Worm (Caenorhabditis elegans) whole organism, early embryonic: Measurements from ENCODE around the gene F14D7.2.

Source experiments
- ceh-36 ChIP-seq: sonication (generic microtip); optimal IDR thresholded peaks from 2 replicates; lab custom pipeline; 2016; ENCODE audit warnings: missing genetic modification characterization, inconsistent platforms, missing compliant biosample characterization
- ets-7 ChIP-seq: sonication (generic microtip); optimal IDR thresholded peaks from 2 replicates; lab custom pipeline; 2016; ENCODE audit warnings: missing genotype, missing genetic modification characterization, missing compliant biosample characterization
- flt-1 ChIP-seq: fragments of 200-800 bp; sonication (Bioruptor generic); IDR thresholded peaks from 2 replicates; pipeline ENCODE4 v1.3.6; 2022; ENCODE audit warnings: missing genetic modification characterization, missing compliant biosample characterization
- hmbx-1 ChIP-seq: sonication (generic microtip); optimal IDR thresholded peaks from 2 replicates; lab custom pipeline; 2016; ENCODE audit warnings: mild to moderate bottlenecking, missing genetic modification characterization, missing compliant biosample characterization
- pes-1 ChIP-seq: fragments of 200-800 bp; sonication (Bioruptor generic); IDR thresholded peaks from 2 replicates; pipeline ENCODE4 v1.3.6; 2022; ENCODE audit warnings: missing genetic modification reagents, missing genetic modification characterization, missing compliant biosample characterization
- scrt-1 ChIP-seq: fragments of 200-800 bp; sonication (Bioruptor generic); IDR thresholded peaks from 2 replicates; pipeline ENCODE4 v1.3.6; 2022; ENCODE audit warnings: missing genetic modification characterization, missing compliant biosample characterization
- sea-1 ChIP-seq: fragments of 200-800 bp; sonication (Bioruptor generic); conservative IDR thresholded peaks from 2 replicates; pipeline ENCODE4 v1.3.6; 2022; ENCODE audit warnings: missing genetic modification characterization, missing compliant biosample characterization

ce11 chrV:14260831-14261230 is 32.7 kb downstream of the F14D7.2 start, which contains the start of gene F40G12.2:
- no peak for TF ChIP-seq ets-7
- no peak for TF ChIP-seq ceh-36 (tag; lab: Kevin White, UChicago)
- no peak for TF ChIP-seq pes-1 (GFP tag; lab: Robert Waterston, UW)
- no peak for TF ChIP-seq scrt-1 (GFP tag; lab: Robert Waterston, UW)
- no peak for TF ChIP-seq sea-1 (GFP tag; lab: Robert Waterston, UW)
- no peak for TF ChIP-seq flt-1 (GFP tag; lab: Robert Waterston, UW)
- TF ChIP-seq hmbx-1, result no peak
